Worm (Caenorhabditis elegans): ENCODE measurements around the gene Y45F10C.2.

DNA sequence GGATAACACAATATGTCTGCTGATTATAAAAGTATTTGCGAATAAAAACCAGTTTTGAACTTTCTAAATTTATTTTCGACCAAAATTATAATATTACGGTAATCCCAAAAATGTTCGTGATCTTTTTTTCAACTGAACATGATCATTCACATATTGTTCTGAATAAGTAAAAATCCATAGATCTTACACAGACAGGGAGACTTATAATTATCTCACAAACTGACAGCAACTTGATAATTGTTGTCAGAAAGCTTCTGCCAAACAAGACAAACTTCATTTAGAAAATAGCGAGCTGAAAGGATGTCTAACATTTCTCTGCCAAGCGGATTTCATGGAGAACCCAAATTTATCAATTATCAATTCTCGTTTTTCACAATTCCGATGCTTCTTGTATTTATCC is 36.0 kb downstream of the Y45F10C.2 start, which contains the start of gene sru-21:
- TF ChIP-seq sptf-1 (tag; optimal IDR thresholded peaks at IDR 0.05) (no peak), M03D4.4 (tag; optimal IDR thresholded peaks at IDR 0.05) (no peak), unc-120 (tag; optimal IDR thresholded peaks at IDR 0.05; ENCODE audit: poor library complexity, severe bottlenecking) (no peak), nhr-237 (tag; optimal IDR thresholded peaks at IDR 0.05) (no peak), nhr-76 (tag; optimal IDR thresholded peaks at IDR 0.05) (no peak), unc-62 (GFP tag; optimal IDR thresholded peaks at IDR 0.05) (no peak), ces-1 (GFP tag; optimal IDR thresholded peaks at IDR 0.05) (no peak), tbx-8 (GFP tag; optimal IDR thresholded peaks at IDR 0.05) (no peak), ztf-11 (tag; optimal IDR thresholded peaks at IDR 0.05) (no peak), unc-39 (tag; optimal IDR thresholded peaks at IDR 0.05) (no peak)
